Fruit fly (Drosophila melanogaster) whole organism, embryonic: ENCODE data around the gene galla-2.

Experiments used
- Bteb2 ChIP-seq: fragments of 200-800 bp; sonication (Bioruptor generic); optimal IDR thresholded peaks from 2 replicates; lab custom pipeline; 2016; ENCODE audit warnings: missing biosample characterization, missing genetic modification characterization
- CG10431 ChIP-seq: fragments of 200-800 bp; sonication (Bioruptor generic); optimal IDR thresholded peaks from 3 replicates; lab custom pipeline; 2018; ENCODE audit warnings: missing biosample characterization, mild to moderate bottlenecking, missing genetic modification characterization
- CG10979 ChIP-seq: fragments of 200-800 bp; sonication (Bioruptor generic); optimal IDR thresholded peaks from 2 replicates; lab custom pipeline; 2018; ENCODE audit warnings: missing biosample characterization, mild to moderate bottlenecking, missing genetic modification characterization, moderate library complexity
- CG11696 ChIP-seq: fragments of 200-800 bp; sonication (Bioruptor generic); IDR thresholded peaks from 2 replicates; pipeline ENCODE4 v1.3.6; 2022; ENCODE audit warnings: missing biosample characterization, missing genetic modification characterization
- CG12071 ChIP-seq: fragments of 200-800 bp; sonication (Bioruptor generic); optimal IDR thresholded peaks from 3 replicates; lab custom pipeline; 2018; ENCODE audit warnings: missing biosample characterization, mild to moderate bottlenecking, missing genetic modification characterization
- CG12236 ChIP-seq: fragments of 200-800 bp; sonication (Bioruptor generic); optimal IDR thresholded peaks from 2 replicates; lab custom pipeline; 2016; ENCODE audit warnings: missing biosample characterization, missing genetic modification characterization
- CG12942 ChIP-seq: fragments of 200-800 bp; sonication (Bioruptor generic); optimal IDR thresholded peaks from 3 replicates; lab custom pipeline; 2016; ENCODE audit warnings: missing biosample characterization, missing genetic modification characterization
- CG13123 ChIP-seq: fragments of 200-800 bp; sonication (Bioruptor generic); optimal IDR thresholded peaks from 2 replicates; lab custom pipeline; 2016; ENCODE audit warnings: missing biosample characterization, missing genetic modification characterization
- CG13624 ChIP-seq: fragments of 200-800 bp; sonication (Bioruptor generic); optimal IDR thresholded peaks from 2 replicates; lab custom pipeline; 2016; ENCODE audit warnings: missing biosample characterization, missing genetic modification characterization
- CG16779 ChIP-seq: fragments of 200-800 bp; sonication (Bioruptor generic); IDR thresholded peaks from 2 replicates; pipeline ENCODE4 v1.3.6; 2022; ENCODE audit warnings: missing biosample characterization, missing genetic modification characterization
- CG17328 ChIP-seq: fragments of 200-800 bp; sonication (Bioruptor generic); IDR thresholded peaks from 2 replicates; pipeline ENCODE4 v1.3.6; 2022; ENCODE audit warnings: missing biosample characterization, missing genetic modification characterization
- CG18262 ChIP-seq: fragments of 200-800 bp; optimal IDR thresholded peaks from 3 replicates; lab custom pipeline; 2019; ENCODE audit warnings: missing biosample characterization, mild to moderate bottlenecking, missing genetic modification characterization, moderate library complexity
- CG18476 ChIP-seq: fragments of 200-800 bp; sonication (Bioruptor generic); optimal IDR thresholded peaks from 2 replicates; lab custom pipeline; 2016; ENCODE audit warnings: missing biosample characterization, mild to moderate bottlenecking, missing genetic modification characterization
- CG18599 ChIP-seq: fragments of 200-800 bp; sonication (Bioruptor generic); optimal IDR thresholded peaks from 3 replicates; lab custom pipeline; 2017; ENCODE audit warnings: missing biosample characterization, missing genetic modification characterization, mild to moderate bottlenecking, moderate library complexity, missing genetic modification reagents
- CG2116 ChIP-seq: fragments of 200-800 bp; sonication (Bioruptor generic); optimal IDR thresholded peaks from 3 replicates; lab custom pipeline; 2018; ENCODE audit warnings: missing biosample characterization, mild to moderate bottlenecking, missing genetic modification characterization
- CG2712 ChIP-seq: fragments of 200-800 bp; optimal IDR thresholded peaks from 3 replicates; lab custom pipeline; 2019; ENCODE audit warnings: missing biosample characterization, mild to moderate bottlenecking, missing genetic modification characterization, moderate library complexity
- CG30403 ChIP-seq: fragments of 200-800 bp; sonication (Bioruptor generic); optimal IDR thresholded peaks from 3 replicates; lab custom pipeline; 2016; ENCODE audit warnings: missing biosample characterization, missing genetic modification characterization
- CG3407 ChIP-seq: fragments of 200-800 bp; sonication (Bioruptor generic); optimal IDR thresholded peaks from 2 replicates; lab custom pipeline; 2018; ENCODE audit warnings: missing biosample characterization, mild to moderate bottlenecking, missing genetic modification characterization
- CG4424 ChIP-seq: fragments of 200-800 bp; sonication (Bioruptor generic); optimal IDR thresholded peaks from 3 replicates; lab custom pipeline; 2016; ENCODE audit warnings: missing biosample characterization, missing genetic modification characterization
- CG7271 ChIP-seq: fragments of 200-800 bp; sonication (Bioruptor generic); optimal IDR thresholded peaks from 2 replicates; lab custom pipeline; 2018; ENCODE audit warnings: missing biosample characterization, mild to moderate bottlenecking, missing genetic modification characterization, moderate library complexity
- CG9437 ChIP-seq: fragments of 200-800 bp; sonication (Bioruptor generic); optimal IDR thresholded peaks from 2 replicates; lab custom pipeline; 2018; ENCODE audit warnings: missing biosample characterization, mild to moderate bottlenecking, missing genetic modification characterization
- CoRest ChIP-seq: fragments of 200-800 bp; sonication (Bioruptor generic); optimal IDR thresholded peaks from 3 replicates; lab custom pipeline; 2018; ENCODE audit warnings: missing biosample characterization, mild to moderate bottlenecking, missing genetic modification characterization, moderate library complexity
- Dip3 ChIP-seq: fragments of 200-800 bp; sonication (Bioruptor generic); optimal IDR thresholded peaks from 3 replicates; lab custom pipeline; 2016; ENCODE audit warnings: missing biosample characterization, missing genetic modification characterization
- Dref ChIP-seq: fragments of 200-800 bp; sonication (Bioruptor generic); IDR thresholded peaks from 2 replicates; pipeline ENCODE4 v1.3.6; 2022; ENCODE audit warnings: missing biosample characterization, missing genetic modification characterization
- E2f2 ChIP-seq: fragments of 200-800 bp; sonication (Bioruptor generic); IDR thresholded peaks from 2 replicates; pipeline ENCODE4 v1.3.6; 2022; ENCODE audit warnings: missing biosample characterization, missing genetic modification characterization
- Ets97D ChIP-seq: fragments of 200-800 bp; sonication (Bioruptor generic); optimal IDR thresholded peaks from 3 replicates; lab custom pipeline; 2016; ENCODE audit warnings: missing biosample characterization, missing genetic modification characterization
- Hand ChIP-seq: fragments of 200-800 bp; sonication (Bioruptor generic); optimal IDR thresholded peaks from 2 replicates; lab custom pipeline; 2017; ENCODE audit warnings: mild to moderate bottlenecking, missing biosample characterization, missing genetic modification reagents, missing genetic modification characterization
- Hmx ChIP-seq: fragments of 200-800 bp; sonication (Bioruptor generic); optimal IDR thresholded peaks from 2 replicates; lab custom pipeline; 2016; ENCODE audit warnings: missing biosample characterization, missing genetic modification characterization
- MBD-R2 ChIP-seq: fragments of 200-800 bp; sonication (Bioruptor generic); IDR thresholded peaks from 2 replicates; pipeline ENCODE4 v1.3.6; 2022; ENCODE audit warnings: missing biosample characterization, missing genetic modification characterization
- Med ChIP-seq: fragments of 200-800 bp; sonication (Bioruptor generic); peaks from one replicate; lab custom pipeline; 2016; ENCODE audit warnings: missing biosample characterization, missing genetic modification characterization, mild to moderate bottlenecking, inconsistent platforms, moderate library complexity
- Oaz ChIP-seq: fragments of 200-800 bp; sonication (Bioruptor generic); IDR thresholded peaks from 2 replicates; pipeline ENCODE4 v1.3.6; 2022; ENCODE audit warnings: missing biosample characterization, missing genetic modification characterization
- Optix ChIP-seq: fragments of 200-800 bp; sonication (Bioruptor generic); IDR thresholded peaks from 3 replicates; pipeline ENCODE4 v1.3.6; 2022; ENCODE audit warnings: missing biosample characterization, missing genetic modification characterization
- Pdp1 ChIP-seq, 2 experiments: fragments of 200-800 bp; sonication (Bioruptor generic); optimal IDR thresholded peaks; 3 replicates each; lab custom pipeline; 2016; ENCODE audit warnings: missing biosample characterization in 2 of 2, missing genetic modification characterization in 2 of 2, mild to moderate bottlenecking in 1 of 2, moderate library complexity in 1 of 2
- Stat92E ChIP-seq, 3 experiments: fragments of >200 bp in 2 of 3; fragments of 200-800 bp in 1 of 3; sonication (Bioruptor generic) in 1 of 3; optimal IDR thresholded peaks; 2 replicates each; lab custom pipeline; 2017 to 2019; ENCODE audit warnings: missing biosample characterization in 3 of 3, missing genetic modification characterization in 3 of 3, mild to moderate bottlenecking in 1 of 3, moderate library complexity in 1 of 3
- Xbp1 ChIP-seq: fragments of 200-800 bp; sonication (Bioruptor generic); optimal IDR thresholded peaks from 3 replicates; lab custom pipeline; 2016; ENCODE audit warnings: missing biosample characterization, mild to moderate bottlenecking, missing genetic modification characterization
- ap ChIP-seq: fragments of 200-800 bp; sonication (Bioruptor generic); IDR thresholded peaks from 2 replicates; pipeline ENCODE4 v1.3.6; 2022; ENCODE audit warnings: missing biosample characterization, missing genetic modification characterization
- az2 ChIP-seq: fragments of 200-800 bp; sonication (Bioruptor generic); optimal IDR thresholded peaks from 3 replicates; lab custom pipeline; 2016; ENCODE audit warnings: missing biosample characterization, missing genetic modification characterization
- br ChIP-seq: fragments of >200 bp; optimal IDR thresholded peaks from 2 replicates; lab custom pipeline; 2017
- crp ChIP-seq, 2 experiments: fragments of 200-800 bp; sonication (Bioruptor generic); optimal IDR thresholded peaks; 2 replicates in 1 of 2; 3 replicates in 1 of 2; lab custom pipeline; 2017; ENCODE audit warnings: missing biosample characterization in 2 of 2, missing genetic modification characterization in 2 of 2, mild to moderate bottlenecking in 1 of 2, moderate library complexity in 1 of 2
- cwo ChIP-seq: fragments of 200-800 bp; sonication (Bioruptor generic); optimal IDR thresholded peaks from 3 replicates; lab custom pipeline; 2017; ENCODE audit warnings: missing biosample characterization, missing genetic modification characterization, mild to moderate bottlenecking, moderate library complexity, missing genetic modification reagents
- eve ChIP-seq, 2 experiments: fragments of >200 bp; optimal IDR thresholded peaks; 2 replicates each; lab custom pipeline; 2017; ENCODE audit warnings: missing biosample characterization in 2 of 2, missing genetic modification characterization in 2 of 2
- jumu ChIP-seq: fragments of 200-800 bp; sonication (Bioruptor generic); optimal IDR thresholded peaks from 3 replicates; lab custom pipeline; 2016; ENCODE audit warnings: missing biosample characterization, missing genetic modification characterization
- nau ChIP-seq: fragments of 200-800 bp; sonication (Bioruptor generic); optimal IDR thresholded peaks from 3 replicates; lab custom pipeline; 2017; ENCODE audit warnings: missing biosample characterization, mild to moderate bottlenecking, missing genetic modification characterization, missing genetic modification reagents
- nerfin-2 ChIP-seq: fragments of 200-800 bp; sonication (Bioruptor generic); IDR thresholded peaks from 2 replicates; pipeline ENCODE4 v1.3.6; 2022; ENCODE audit warnings: missing biosample characterization, missing genetic modification characterization; ENCODE audit not compliant: partially characterized antibody
- odd ChIP-seq: fragments of 200-800 bp; sonication (Bioruptor generic); optimal IDR thresholded peaks from 2 replicates; lab custom pipeline; 2017; ENCODE audit warnings: missing biosample characterization, mild to moderate bottlenecking, missing genetic modification characterization
- prd ChIP-seq, 3 experiments: fragments of >200 bp in 2 of 3; fragments of 200-800 bp in 1 of 3; sonication (Bioruptor generic) in 1 of 3; optimal IDR thresholded peaks in 2 of 3; IDR thresholded peaks in 1 of 3; 2 replicates in 2 of 3; 3 replicates in 1 of 3; pipeline versions ENCODE4 v1.3.6 to Lab custom; 2017 to 2022; ENCODE audit warnings: missing biosample characterization in 1 of 3, missing genetic modification characterization in 1 of 3
- repo ChIP-seq: fragments of 200-800 bp; sonication (Bioruptor generic); optimal IDR thresholded peaks from 2 replicates; lab custom pipeline; 2016; ENCODE audit warnings: missing biosample characterization, missing genetic modification characterization
- seq ChIP-seq: fragments of 200-800 bp; sonication (Bioruptor generic); IDR thresholded peaks from 2 replicates; pipeline ENCODE4 v1.3.6; 2022; ENCODE audit warnings: missing biosample characterization, missing genetic modification characterization
- tin ChIP-seq: fragments of 200-800 bp; sonication (Bioruptor generic); optimal IDR thresholded peaks from 3 replicates; lab custom pipeline; 2016; ENCODE audit warnings: missing biosample characterization, missing genetic modification characterization
- trh ChIP-seq: fragments of 200-800 bp; sonication (Bioruptor generic); optimal IDR thresholded peaks from 2 replicates; lab custom pipeline; 2016; ENCODE audit warnings: missing biosample characterization, missing genetic modification characterization

Gene galla-2

DNA sequence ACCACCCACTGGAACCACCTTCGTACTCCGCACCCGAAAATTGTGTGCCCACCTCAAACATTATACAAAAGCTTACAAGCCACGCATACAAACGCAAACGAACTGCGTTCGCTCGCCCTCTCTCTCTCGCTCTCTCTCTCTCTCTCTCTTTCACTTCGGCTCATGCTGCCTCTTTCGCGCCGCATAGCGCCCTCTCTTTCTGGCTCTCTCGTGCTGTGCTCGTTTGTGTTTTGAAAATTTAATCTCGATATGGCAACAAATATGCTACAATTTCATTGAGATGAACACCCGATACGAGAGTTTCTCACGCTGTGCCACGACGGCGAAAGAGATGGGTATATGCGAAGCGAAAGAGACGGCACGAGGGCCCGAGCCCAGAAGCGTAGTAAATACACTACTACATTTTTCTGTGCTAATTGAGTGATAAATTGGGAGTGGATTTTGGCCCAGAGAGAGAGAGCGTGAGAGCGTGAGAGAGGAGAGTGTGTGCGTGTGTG, 26.1 kb upstream of the galla-2 start (continued):
- TF ChIP-seq CG18599 (GFP tag; lab: Kevin White, UChicago) (peak; percentile 70), repo (GFP tag; lab: Kevin White, UChicago) (peak; percentile 53), cwo (peak; percentile 70), Ets97D (GFP tag; lab: Kevin White, UChicago) (peak; percentile 2), CG12071 (GFP tag; lab: Kevin White, UChicago) (peak; percentile 46), CG13624 (GFP tag; lab: Kevin White, UChicago) (peak; percentile 66), Xbp1 (no peak), Dip3 (GFP tag; lab: Kevin White, UChicago) (peak; percentile 14), CG17328 (GFP tag; lab: Robert Waterston, UW) (peak; percentile 45; the same call in 1 of the 2 replicates), Dref (GFP tag; lab: Robert Waterston, UW) (no peak), Bteb2 (GFP tag; lab: Kevin White, UChicago) (no peak), nerfin-2 (GFP tag; lab: Robert Waterston, UW) (peak; percentile 48; the same call in 1 of the 2 replicates), CG3407 (peak; percentile 28), CG12236 (GFP tag; lab: Kevin White, UChicago) (no peak), br (lab: Kevin White, UChicago) (no peak), nau (peak; percentile 61), trh (no peak), CG10431 (GFP tag; lab: Kevin White, UChicago) (no peak), Stat92E (GFP tag; optimal IDR thresholded peaks at IDR 0.05; lab: Kevin White, UChicago) (peak in 1 of 3 experiments; percentile 55), Optix (GFP tag; lab: Robert Waterston, UW) (no peak), odd (GFP tag; lab: Kevin White, UChicago) (peak; percentile 36), Med (GFP tag; lab: Kevin White, UChicago) (peak; percentile 86), jumu (GFP tag; lab: Kevin White, UChicago) (no peak), tin (GFP tag; lab: Kevin White, UChicago) (no peak), az2 (GFP tag; lab: Kevin White, UChicago) (no peak), seq (GFP tag; lab: Robert Waterston, UW) (peak; percentile 55; the same call in 1 of the 2 replicates), CoRest (tag; lab: Kevin White, UChicago) (peak; percentile 62), CG12942 (GFP tag; lab: Kevin White, UChicago) (no peak), MBD-R2 (peak; percentile 34; the same call in 1 of the 2 replicates), CG10979 (tag; lab: Kevin White, UChicago) (no peak), CG7271 (tag; lab: Kevin White, UChicago) (no peak), eve (GFP tag; optimal IDR thresholded peaks at IDR 0.05; lab: Kevin White, UChicago) (no peak), Hmx (GFP tag; lab: Kevin White, UChicago) (no peak), CG16779 (no peak), crp (GFP tag; optimal IDR thresholded peaks at IDR 0.05; lab: Kevin White, UChicago) (peak in 1 of 2 experiments; percentile 5), CG4424 (peak; percentile 100), CG18476 (GFP tag; lab: Kevin White, UChicago) (no peak), CG13123 (GFP tag; lab: Kevin White, UChicago) (no peak), CG2116 (GFP tag; lab: Kevin White, UChicago) (no peak), ap (GFP tag; lab: Robert Waterston, UW) (no peak), CG30403 (GFP tag; lab: Kevin White, UChicago) (no peak), Hand (GFP tag; lab: Kevin White, UChicago) (no peak), Oaz (GFP tag; lab: Robert Waterston, UW) (no peak), CG9437 (GFP tag; lab: Kevin White, UChicago) (no peak), E2f2 (GFP tag; lab: Robert Waterston, UW) (no peak; the same call in 1 of the 2 replicates), prd (optimal IDR thresholded peaks at IDR 0.05; lab: Kevin White, UChicago) (no peak), prd (GFP tag; IDR thresholded peaks at IDR 0.05; lab: Robert Waterston, UW) (no peak), CG2712 (peak; percentile 39), CG11696 (GFP tag; lab: Robert Waterston, UW) (0 out of 2 replicates have a peak, but pooled peaks have one; percentile 5), Pdp1 (GFP tag; optimal IDR thresholded peaks at IDR 0.05; lab: Kevin White, UChicago) (peak in 1 of 2 experiments; percentile 76), CG18262 (peak; percentile 3)
